Worm (Caenorhabditis elegans): Measurements from ENCODE around the gene C06A1.3.

The C06A1.3 gene

DNA sequence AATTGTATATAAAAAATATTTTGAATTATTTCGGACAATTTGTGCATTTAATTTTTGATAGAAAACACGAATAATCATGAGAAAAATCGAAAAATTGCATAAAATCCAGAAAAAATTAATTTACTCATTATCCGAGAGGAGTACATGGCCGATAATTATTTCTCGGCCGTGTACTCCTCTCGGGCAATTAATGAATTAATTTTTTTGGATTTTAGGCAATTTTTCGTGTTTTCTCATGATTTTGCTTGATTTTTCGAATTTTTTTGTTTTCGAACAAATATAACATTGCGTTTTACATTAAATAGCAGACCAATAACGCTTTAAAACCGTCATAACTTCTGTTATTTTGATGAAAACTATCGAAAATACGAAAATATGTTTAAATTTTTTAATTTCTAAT is 34.1 kb upstream of the C06A1.3 start (continued):
- TF ChIP-seq Y5F2A.4 (GFP tag; optimal IDR thresholded peaks at IDR 0.05) (no peak), php-3 (GFP tag; IDR thresholded peaks at IDR 0.05) (no peak), attf-4 (tag; optimal IDR thresholded peaks at IDR 0.05) (no peak), F49E8.2 (tag; optimal IDR thresholded peaks at IDR 0.05; ENCODE audit: borderline replicate concordance) (no peak), nhr-11 (tag; optimal IDR thresholded peaks at IDR 0.05) (peak; percentile 45), cey-2 (tag; optimal IDR thresholded peaks at IDR 0.05; ENCODE audit: borderline replicate concordance, insufficient read depth) (no peak), nhr-42 (GFP tag; IDR thresholded peaks at IDR 0.05) (no peak), ZK337.2 (GFP tag; IDR thresholded peaks at IDR 0.05) (peak; percentile 85), Y48G9A.11 (GFP tag; IDR thresholded peaks at IDR 0.05) (peak; percentile 68; the same call in 1 of the 2 replicates), nhr-10 (tag; optimal IDR thresholded peaks at IDR 0.05) (no peak), F44E2.7 (GFP tag; IDR thresholded peaks at IDR 0.05) (no peak), dmd-9 (GFP tag; IDR thresholded peaks at IDR 0.05) (peak; percentile 88), pqm-1 (tag; optimal IDR thresholded peaks at IDR 0.05) (no peak), mxl-3 (GFP tag; optimal IDR thresholded peaks at IDR 0.05) (no peak), ceh-44 (GFP tag; IDR thresholded peaks at IDR 0.05) (0 out of 2 replicates have a peak, but pooled peaks have one; percentile 28), ctbp-1 (GFP tag; IDR thresholded peaks at IDR 0.05) (no peak), ceh-32 (tag; optimal IDR thresholded peaks at IDR 0.05; ENCODE audit: poor library complexity) (no peak), lin-39 (tag; optimal IDR thresholded peaks at IDR 0.05) (no peak), vab-7 (GFP tag; IDR thresholded peaks at IDR 0.05) (no peak), hlh-30 (tag; optimal IDR thresholded peaks at IDR 0.05; ENCODE audit: insufficient read depth) (no peak), aha-1 (tag) (peak; percentile 61), nhr-237 (tag; optimal IDR thresholded peaks at IDR 0.05) (no peak), zfp-3 (GFP tag; conservative IDR thresholded peaks at IDR 0.05) (no peak), hlh-11 (tag; optimal IDR thresholded peaks at IDR 0.05) (peak; percentile 43), aly-2 (tag; optimal IDR thresholded peaks at IDR 0.05) (no peak), ceh-20 (GFP tag; IDR thresholded peaks at IDR 0.05) (no peak), spr-3 (GFP tag; optimal IDR thresholded peaks at IDR 0.05) (no peak), tra-1 (GFP tag; IDR thresholded peaks at IDR 0.05) (peak; percentile 66), arid-1 (GFP tag; conservative IDR thresholded peaks at IDR 0.05) (no peak), nhr-48 (tag; optimal IDR thresholded peaks at IDR 0.05) (no peak), lin-13 (GFP tag; optimal IDR thresholded peaks at IDR 0.05) (no peak), set-16 (GFP tag; IDR thresholded peaks at IDR 0.05) (no peak)

DNA sequence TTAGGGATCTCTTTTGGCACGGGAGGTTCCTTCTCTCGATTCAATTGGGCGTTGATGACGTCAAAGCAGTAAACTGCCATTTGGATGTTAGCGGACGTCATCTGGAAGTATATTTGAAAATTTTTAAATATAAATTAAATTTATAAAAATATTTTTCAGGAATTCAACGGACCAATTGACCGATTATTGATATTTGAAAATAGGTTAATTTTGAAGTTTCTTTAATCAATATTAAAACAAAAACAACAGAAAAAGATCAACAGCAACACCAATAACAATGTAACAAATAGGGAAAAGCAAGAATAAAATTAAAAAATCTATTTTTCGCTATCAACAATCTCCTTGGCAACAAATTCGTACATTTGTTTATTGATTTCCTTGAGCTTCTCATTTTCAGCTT is 32.8 kb upstream of the C06A1.3 start, which contains the start of gene R166.3:
Gene R166.3 (minus strand): TSS at position 101 of the 400 bp plus-strand sequence.
- TF ChIP-seq lin-38 (GFP tag; IDR thresholded peaks at IDR 0.05) (peak; percentile 31; the same call in 1 of the 2 replicates), F37D6.2 (tag; optimal IDR thresholded peaks at IDR 0.05) (no peak)

DNA sequence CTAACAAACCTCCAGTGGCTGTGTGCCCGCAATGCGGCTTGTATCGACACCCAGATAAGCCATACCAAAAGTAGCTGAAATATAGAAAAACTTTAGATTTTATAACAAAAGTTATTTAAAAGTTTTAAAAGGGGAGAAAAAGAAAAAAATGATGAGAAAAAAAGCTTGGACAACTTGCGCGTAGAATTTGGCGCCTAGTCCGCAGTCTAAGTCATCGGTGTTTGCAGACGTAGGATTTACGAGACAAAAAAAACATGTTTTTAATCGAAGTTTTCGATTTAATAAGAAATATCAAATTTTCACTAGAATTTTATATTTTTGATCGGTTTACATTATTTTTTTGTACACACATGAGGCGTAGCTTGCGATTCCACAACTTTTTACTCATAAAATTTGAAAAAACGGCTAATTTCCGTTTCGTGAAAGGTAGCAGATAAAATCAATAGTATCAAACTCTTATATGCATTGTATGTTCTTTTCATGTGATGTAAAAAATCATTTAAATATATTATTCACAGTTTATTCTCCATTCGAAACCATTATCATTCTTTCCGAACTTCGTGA is 30.1 kb upstream of the C06A1.3 start, which contains the start of gene pro-1:
Gene pro-1 (minus strand): TSS at position 74 of the 564 bp plus-strand sequence.
- TF ChIP-seq Y5F2A.4 (GFP tag; optimal IDR thresholded peaks at IDR 0.05): no peak
- no peak for TF ChIP-seq attf-4 (tag; optimal IDR thresholded peaks at IDR 0.05)
- no peak for TF ChIP-seq pqm-1 (tag; optimal IDR thresholded peaks at IDR 0.05)
- TF ChIP-seq mdt-29 (GFP tag; IDR thresholded peaks at IDR 0.05): peak; percentile 89
- TF ChIP-seq nhr-77 (tag; optimal IDR thresholded peaks at IDR 0.05): peak; percentile 72
- TF ChIP-seq saeg-2 (GFP tag; IDR thresholded peaks at IDR 0.05): peak; percentile 83
- TF ChIP-seq mes-2 (tag; optimal IDR thresholded peaks at IDR 0.05; ENCODE audit: poor library complexity, severe bottlenecking): peak; percentile 79
- no peak for TF ChIP-seq fkh-10 (GFP tag; optimal IDR thresholded peaks at IDR 0.05)
- TF ChIP-seq jun-1 (tag; optimal IDR thresholded peaks at IDR 0.05): peak; percentile 34
- no peak for TF ChIP-seq F26F4.8 (GFP tag; conservative IDR thresholded peaks at IDR 0.05)
- 0 out of 2 replicates have a peak, but pooled peaks have one; percentile 7 for TF ChIP-seq set-16 (GFP tag; IDR thresholded peaks at IDR 0.05)
- no peak for TF ChIP-seq mxl-3 (GFP tag; optimal IDR thresholded peaks at IDR 0.05)
- no peak for TF ChIP-seq ceh-82 (tag; optimal IDR thresholded peaks at IDR 0.05)
- TF ChIP-seq lir-3 (tag; optimal IDR thresholded peaks at IDR 0.05): no peak
- TF ChIP-seq lim-7 (GFP tag; IDR thresholded peaks at IDR 0.05): peak; percentile 70; the same call in 1 of the 2 replicates
- peak; percentile 92 for TF ChIP-seq egl-43 (GFP tag; IDR thresholded peaks at IDR 0.05)
- no peak for TF ChIP-seq aha-1 (tag)
- TF ChIP-seq nhr-42 (GFP tag; IDR thresholded peaks at IDR 0.05): peak; percentile 78
- TF ChIP-seq lin-13 (GFP tag; optimal IDR thresholded peaks at IDR 0.05): peak; percentile 6
- no peak for TF ChIP-seq zfp-2 (tag; optimal IDR thresholded peaks at IDR 0.05)
- TF ChIP-seq skn-1 (tag; optimal IDR thresholded peaks at IDR 0.05): no peak
- peak; percentile 65 for TF ChIP-seq tra-1 (GFP tag; IDR thresholded peaks at IDR 0.05)
- TF ChIP-seq nhr-10 (tag; optimal IDR thresholded peaks at IDR 0.05): no peak
- TF ChIP-seq vab-7 (GFP tag; IDR thresholded peaks at IDR 0.05): 0 out of 2 replicates have a peak, but pooled peaks have one; percentile 68

Data from whole organism, L4 larva.